Fruit fly (Drosophila melanogaster): ENCODE measurements around the gene Rat1.
A peak's percentile ranks its signal among the peaks of the same experiment; 100 is the strongest.

Rat1 gene

DNA sequence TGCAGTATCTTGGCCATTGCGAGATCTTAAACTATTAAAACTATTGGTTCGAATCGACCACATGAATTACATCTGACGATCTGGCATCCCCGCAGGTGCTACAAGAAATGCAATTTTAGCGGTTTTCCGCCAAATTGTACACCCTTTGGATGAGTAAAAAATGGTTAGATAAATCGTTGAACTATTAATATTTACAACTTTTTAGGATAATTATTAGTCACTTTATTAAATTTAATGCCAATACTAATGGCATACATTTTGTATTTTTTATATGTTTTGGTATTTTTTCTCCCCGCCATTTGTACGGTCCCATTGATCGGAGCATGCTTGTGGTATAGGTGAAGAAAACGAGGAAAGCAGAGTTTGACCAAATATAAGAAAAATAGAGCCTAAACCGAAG, at the start of gene Rat1, which contains the start of gene Polr1F:
TSS of gene Rat1 (plus strand) at position 323 of the 400 bp plus-strand sequence.
TSS of gene Polr1F (minus strand) at position 84 of the 400 bp plus-strand sequence.
- TF ChIP-seq CG15710 (tag; optimal IDR thresholded peaks at IDR 0.05) (no peak), gl (tag; optimal IDR thresholded peaks at IDR 0.05) (no peak), CG8301 (tag; optimal IDR thresholded peaks at IDR 0.05) (no peak), CG32121 (GFP tag; IDR thresholded peaks at IDR 0.05) (no peak), CG4496 (GFP tag; IDR thresholded peaks at IDR 0.05) (no peak), Ets98B (GFP tag; IDR thresholded peaks at IDR 0.05) (no peak), CG9948 (tag; optimal IDR thresholded peaks at IDR 0.05) (no peak)

DNA sequence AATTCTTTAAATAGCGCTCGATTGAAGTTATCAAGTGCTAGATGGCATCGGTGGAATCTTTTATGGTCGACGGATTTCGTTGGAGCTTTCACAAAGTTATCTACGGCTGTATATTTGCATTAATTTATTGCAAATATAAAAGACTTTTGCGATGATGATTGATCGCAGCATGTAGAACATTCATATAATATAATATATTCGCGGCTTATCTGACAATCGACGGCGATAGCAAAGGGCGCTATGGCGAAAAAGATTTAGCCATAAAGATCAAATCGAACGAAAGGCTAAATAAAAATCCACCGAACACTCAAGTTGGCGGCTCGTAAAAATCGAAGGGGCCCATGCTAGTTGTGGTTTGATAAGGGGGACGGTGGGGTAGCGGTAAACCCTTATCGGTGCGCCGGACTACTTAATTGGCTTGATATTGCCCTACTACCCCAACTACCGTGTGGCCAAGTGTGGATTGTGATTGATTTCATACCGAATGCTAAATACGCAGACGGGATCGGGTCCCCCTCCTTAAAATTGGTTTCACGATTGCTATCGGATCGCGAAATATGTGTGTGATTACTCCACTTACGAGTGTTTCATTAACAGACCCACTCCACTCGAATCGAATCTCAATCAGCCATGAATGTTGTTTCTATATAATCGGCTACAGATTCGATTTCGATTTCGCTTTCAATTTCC, 39.6 kb upstream of the Rat1 start:
- no peak for TF ChIP-seq Pif1B (GFP tag; optimal IDR thresholded peaks at IDR 0.05)
- no peak for TF ChIP-seq CG8159 (tag; optimal IDR thresholded peaks at IDR 0.05)
- TF ChIP-seq D1 (tag; optimal IDR thresholded peaks at IDR 0.05), result no peak
- TF ChIP-seq CG10348 (GFP tag; IDR thresholded peaks at IDR 0.05), result no peak
- no peak for TF ChIP-seq CG17806 (tag; optimal IDR thresholded peaks at IDR 0.05)
- TF ChIP-seq EcR (GFP tag; optimal IDR thresholded peaks at IDR 0.05), result no peak
- no peak for TF ChIP-seq Pif1A (GFP tag; optimal IDR thresholded peaks at IDR 0.05)
- no peak for TF ChIP-seq CG13204 (GFP tag; optimal IDR thresholded peaks at IDR 0.05)
- TF ChIP-seq rn (GFP tag; IDR thresholded peaks at IDR 0.05), result no peak
- no peak for TF ChIP-seq Ets98B (GFP tag; IDR thresholded peaks at IDR 0.05)

DNA sequence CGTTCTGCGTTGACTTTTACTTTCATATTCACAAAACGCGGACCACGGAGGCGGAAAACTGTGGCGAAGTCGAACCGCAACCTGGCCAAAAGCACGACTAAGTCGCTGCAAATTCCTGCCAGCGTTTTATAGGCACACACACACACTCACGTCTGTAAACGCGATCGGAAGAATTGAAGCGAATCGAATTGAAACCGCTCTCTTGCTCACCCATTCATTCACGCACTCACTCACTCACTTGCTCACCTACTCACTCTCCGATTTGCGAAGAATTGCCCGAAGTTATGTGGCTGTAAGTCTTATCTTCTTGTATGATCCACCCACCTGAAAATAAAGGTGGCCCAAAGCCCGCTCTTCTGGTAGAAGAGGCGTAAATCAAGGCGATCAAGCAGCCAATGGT, 37.6 kb upstream of the Rat1 start, which contains the start of gene Nha1:
TSS of gene Nha1 (minus strand) at position 101 of the 400 bp plus-strand sequence.
- TF ChIP-seq Pif1A (GFP tag; optimal IDR thresholded peaks at IDR 0.05), result no peak

DNA sequence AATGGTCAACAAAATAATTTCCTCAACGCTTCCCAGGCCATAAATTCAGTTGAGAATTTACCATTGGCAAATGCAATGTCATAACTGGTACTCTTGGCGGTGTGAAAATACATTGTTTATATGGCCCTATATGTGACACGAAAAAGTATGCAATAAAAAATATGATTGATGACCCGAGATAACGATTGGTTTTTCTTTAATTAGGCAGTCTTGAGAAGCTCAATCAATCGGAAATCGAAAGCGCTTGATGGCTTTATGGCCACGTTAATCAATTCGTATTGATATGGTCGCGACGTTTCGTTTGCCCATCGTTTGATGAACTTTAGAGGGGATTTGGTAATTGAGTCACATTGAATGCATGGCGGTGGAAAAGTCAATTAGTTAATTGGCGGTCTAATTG, 37.1 kb upstream of the Rat1 start:
- TF ChIP-seq CG17806 (tag; optimal IDR thresholded peaks at IDR 0.05) (no peak), CG9948 (tag; optimal IDR thresholded peaks at IDR 0.05) (no peak)

DNA sequence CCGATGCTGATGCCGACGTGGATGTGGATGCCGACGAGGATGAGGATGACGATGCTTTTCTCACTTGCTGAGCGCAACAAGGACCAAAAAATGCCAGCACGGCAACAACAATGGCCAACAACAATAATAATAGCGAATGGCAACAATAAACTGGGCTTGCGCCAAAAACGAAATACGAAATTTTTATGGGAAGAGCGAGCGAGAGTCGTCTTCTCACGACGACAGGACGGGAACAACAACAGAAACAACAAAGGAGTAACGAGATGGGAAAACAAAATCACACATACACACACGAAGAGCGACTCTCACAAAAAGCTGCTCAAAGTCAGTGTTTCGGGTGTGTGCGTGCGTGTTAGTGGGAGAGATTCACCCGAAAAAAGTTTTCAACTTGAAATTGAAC, 33.9 kb upstream of the Rat1 start:
- TF ChIP-seq CG10348 (GFP tag; IDR thresholded peaks at IDR 0.05) (no peak), Pif1A (GFP tag; optimal IDR thresholded peaks at IDR 0.05) (no peak), CG8301 (tag; optimal IDR thresholded peaks at IDR 0.05) (no peak), CG34367 (tag; optimal IDR thresholded peaks at IDR 0.05) (no peak), CG8159 (tag; optimal IDR thresholded peaks at IDR 0.05) (no peak), CG14655 (GFP tag; optimal IDR thresholded peaks at IDR 0.05) (no peak), Ets98B (GFP tag; IDR thresholded peaks at IDR 0.05) (no peak), D1 (tag; optimal IDR thresholded peaks at IDR 0.05) (no peak), Pif1B (GFP tag; optimal IDR thresholded peaks at IDR 0.05) (no peak), fd96Ca (GFP tag; IDR thresholded peaks at IDR 0.05) (no peak), rn (GFP tag; IDR thresholded peaks at IDR 0.05) (no peak), CG4496 (GFP tag; IDR thresholded peaks at IDR 0.05) (no peak), CG12605 (GFP tag; IDR thresholded peaks at IDR 0.05) (no peak), CG15710 (tag; optimal IDR thresholded peaks at IDR 0.05) (no peak), CG9948 (tag; optimal IDR thresholded peaks at IDR 0.05) (no peak), CG32121 (GFP tag; IDR thresholded peaks at IDR 0.05) (no peak), CG17806 (tag; optimal IDR thresholded peaks at IDR 0.05) (no peak)

DNA sequence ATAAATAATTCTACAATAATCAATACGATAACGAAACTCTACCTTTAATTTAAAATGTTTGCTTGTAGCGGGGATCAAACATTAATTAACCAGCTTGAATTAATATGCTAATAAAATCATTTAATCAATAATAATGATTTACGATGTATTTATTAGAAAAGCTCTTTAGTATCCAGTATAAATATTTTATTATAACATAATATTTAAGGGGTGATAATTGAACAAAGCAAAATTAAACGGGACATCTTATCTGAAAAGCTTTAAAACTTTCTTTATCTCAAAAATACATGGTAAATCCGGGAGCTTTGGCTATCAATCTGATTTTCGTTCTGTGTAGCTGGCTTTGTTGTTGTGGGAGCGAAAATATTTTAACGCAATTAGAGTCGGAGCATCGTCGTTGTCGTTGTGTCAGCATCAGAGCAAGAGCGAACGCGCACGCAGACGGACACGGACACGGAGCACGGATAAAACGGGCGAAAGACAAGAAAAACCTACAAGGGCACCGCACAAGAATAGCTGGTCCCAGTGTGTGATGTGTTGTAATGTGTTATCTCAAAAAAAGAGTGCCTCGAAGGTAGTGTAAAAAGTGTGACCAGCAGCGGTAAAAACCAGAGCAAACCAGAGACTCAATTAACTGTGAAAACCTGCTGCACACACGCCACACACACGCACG, 33.2 kb upstream of the Rat1 start, which contains the start of gene Nlg2:
TSS of gene Nlg2 (plus strand) at position 375 of the 673 bp plus-strand sequence.
- TF ChIP-seq CG14655 (GFP tag; optimal IDR thresholded peaks at IDR 0.05) (peak; percentile 43), fd96Ca (GFP tag; IDR thresholded peaks at IDR 0.05) (no peak), Snoo (tag; optimal IDR thresholded peaks at IDR 0.05) (no peak), Pif1B (GFP tag; optimal IDR thresholded peaks at IDR 0.05) (no peak), CG17806 (tag; optimal IDR thresholded peaks at IDR 0.05) (peak; percentile 2), CG8159 (tag; optimal IDR thresholded peaks at IDR 0.05) (peak; percentile 66), CG8301 (tag; optimal IDR thresholded peaks at IDR 0.05) (peak; percentile 14), CG9948 (tag; optimal IDR thresholded peaks at IDR 0.05) (peak; percentile 36), CG15710 (tag; optimal IDR thresholded peaks at IDR 0.05) (peak; percentile 41), CG13204 (GFP tag; optimal IDR thresholded peaks at IDR 0.05) (no peak), CG4496 (GFP tag; IDR thresholded peaks at IDR 0.05) (no peak)

DNA sequence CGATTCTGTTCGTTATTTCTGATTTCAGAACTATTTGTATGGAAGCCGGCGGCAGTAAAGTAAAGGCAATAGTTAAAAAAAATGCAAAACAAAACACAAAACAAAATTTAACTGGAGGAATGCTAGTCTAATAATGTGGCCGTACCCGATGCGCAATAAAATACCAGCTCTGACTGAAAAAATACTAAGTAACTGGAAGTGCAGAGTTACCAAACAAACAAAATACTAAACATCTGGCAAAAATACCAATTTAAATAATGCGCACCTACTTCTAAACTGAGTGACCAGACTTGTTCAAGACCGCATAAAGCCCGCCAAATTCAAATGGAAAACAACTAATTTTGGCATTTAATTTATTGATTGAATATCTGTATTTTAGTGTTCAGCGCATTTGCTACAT, 6.1 kb downstream of the Rat1 start, which contains the start of gene Wee1:
TSS of gene Wee1 (minus strand) at position 175 of the 400 bp plus-strand sequence.
- TF ChIP-seq CG10348 (GFP tag; IDR thresholded peaks at IDR 0.05) (no peak), CG4496 (GFP tag; IDR thresholded peaks at IDR 0.05) (no peak), CG34367 (tag; optimal IDR thresholded peaks at IDR 0.05) (no peak), rn (GFP tag; IDR thresholded peaks at IDR 0.05) (no peak), CG14655 (GFP tag; optimal IDR thresholded peaks at IDR 0.05) (no peak), CG32121 (GFP tag; IDR thresholded peaks at IDR 0.05) (no peak), CG9948 (tag; optimal IDR thresholded peaks at IDR 0.05) (no peak), CG15710 (tag; optimal IDR thresholded peaks at IDR 0.05) (no peak), D1 (tag; optimal IDR thresholded peaks at IDR 0.05) (no peak), CG8159 (tag; optimal IDR thresholded peaks at IDR 0.05) (no peak), CG17806 (tag; optimal IDR thresholded peaks at IDR 0.05) (no peak), CG12605 (GFP tag; IDR thresholded peaks at IDR 0.05) (no peak), fd96Ca (GFP tag; IDR thresholded peaks at IDR 0.05) (no peak)
